6 worm cellular contexts compared by ENCODE assay signal in the genomic region with DNA sequence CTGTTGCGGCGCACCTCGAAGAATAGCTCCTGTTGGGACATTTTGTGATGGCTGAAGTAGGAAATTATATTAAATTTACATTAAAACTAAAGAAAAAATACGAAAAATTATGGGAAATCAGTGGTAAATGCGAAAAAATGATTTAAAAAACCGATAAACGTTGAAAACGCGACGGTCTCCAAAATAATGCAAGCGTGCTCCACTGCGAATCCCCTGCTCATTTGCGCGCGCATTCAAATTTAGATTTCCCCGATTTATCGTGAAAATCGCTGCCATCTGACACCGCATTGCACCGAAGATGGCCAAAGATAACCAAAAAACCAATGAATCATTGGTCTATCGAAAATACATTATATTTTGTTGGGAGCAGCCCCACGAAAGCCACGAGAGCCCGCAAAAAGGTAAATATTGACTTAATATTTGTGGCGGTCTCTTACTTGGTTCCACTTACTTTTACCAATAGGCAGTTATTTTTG.
TF ChIP-seq lines count a peak whose summit lies in the region.

A gene (minus strand): TSS at position 51 of the 476 bp plus-strand sequence.
A gene (plus strand): TSS at position 461 of the 476 bp plus-strand sequence.

TF ChIP-seq in whole organism, L1 larva, 84 proteins besides CTCF, POLR2A, EP300 and RAD21 (continued from another document and continues in another):
- no peak for TF ChIP-seq lir-3 (tag; optimal IDR thresholded peaks at IDR 0.05; lab: Kevin White, UChicago; ENCODE audit: poor library complexity)
- TF ChIP-seq C04F5.9 (tag; optimal IDR thresholded peaks at IDR 0.05; lab: Kevin White, UChicago), result peak; percentile 3
- peak; percentile 67 for TF ChIP-seq grh-1 (GFP tag; IDR thresholded peaks at IDR 0.05; lab: Robert Waterston, UW)
- peak; percentile 73 for TF ChIP-seq swsn-7 (tag; optimal IDR thresholded peaks at IDR 0.05; lab: Kevin White, UChicago)
- peak; percentile 29 for TF ChIP-seq snpc-4 (tag; optimal IDR thresholded peaks at IDR 0.05; lab: Kevin White, UChicago)
- TF ChIP-seq dsc-1 (tag; optimal IDR thresholded peaks at IDR 0.05; lab: Kevin White, UChicago), result peak; percentile 71
- TF ChIP-seq ceh-90 (tag; optimal IDR thresholded peaks at IDR 0.05; lab: Kevin White, UChicago), result no peak
- TF ChIP-seq F16B12.6 (tag; optimal IDR thresholded peaks at IDR 0.05; lab: Kevin White, UChicago), result peak; percentile 70
- peak; percentile 1 for TF ChIP-seq lin-39 (tag; optimal IDR thresholded peaks at IDR 0.05; lab: Kevin White, UChicago)
- TF ChIP-seq zip-4 (GFP tag; optimal IDR thresholded peaks at IDR 0.05; lab: Kevin White, UChicago), result no peak
- no peak for TF ChIP-seq ces-1 (GFP tag; optimal IDR thresholded peaks at IDR 0.05; lab: Kevin White, UChicago)
- TF ChIP-seq pqm-1 (tag; optimal IDR thresholded peaks at IDR 0.05; lab: Kevin White, UChicago), result no peak
- TF ChIP-seq elt-3 (tag; optimal IDR thresholded peaks at IDR 0.05; lab: Kevin White, UChicago), result peak in 2 of 6 experiments; percentile 8 to 30
- TF ChIP-seq mep-1 (tag; optimal IDR thresholded peaks at IDR 0.05; lab: Kevin White, UChicago), result peak; percentile 62
- TF ChIP-seq lin-13 (GFP tag; optimal IDR thresholded peaks at IDR 0.05; lab: Kevin White, UChicago), result peak; percentile 49
- peak; percentile 1 for TF ChIP-seq aly-2 (tag; optimal IDR thresholded peaks at IDR 0.05; lab: Kevin White, UChicago)
- TF ChIP-seq isw-1 (GFP tag; IDR thresholded peaks at IDR 0.05; lab: Robert Waterston, UW), result peak; percentile 67
- TF ChIP-seq aha-1 (tag; optimal IDR thresholded peaks at IDR 0.05; lab: Kevin White, UChicago), result no peak
- peak; percentile 92 for TF ChIP-seq nhr-77 (tag; optimal IDR thresholded peaks at IDR 0.05; lab: Kevin White, UChicago)
- no peak for TF ChIP-seq ama-1 (optimal IDR thresholded peaks at IDR 0.05; lab: Kevin White, UChicago)
- TF ChIP-seq efl-3 (GFP tag; optimal IDR thresholded peaks at IDR 0.05; lab: Kevin White, UChicago), result no peak

TF ChIP-seq in whole organism, L2 larva, 48 proteins besides CTCF, POLR2A, EP300 and RAD21 (continued from another document and continues in another):
- TF ChIP-seq skn-1 (tag; optimal IDR thresholded peaks at IDR 0.05; lab: Kevin White, UChicago), result no peak
- no peak for TF ChIP-seq zag-1 (tag; optimal IDR thresholded peaks at IDR 0.05; lab: Kevin White, UChicago)
- peak; percentile 65 for TF ChIP-seq sem-4 (tag; optimal IDR thresholded peaks at IDR 0.05; lab: Kevin White, UChicago)
- TF ChIP-seq elt-1 (tag; optimal IDR thresholded peaks at IDR 0.05; lab: Kevin White, UChicago), result no peak
- TF ChIP-seq ceh-82 (tag; optimal IDR thresholded peaks at IDR 0.05; lab: Kevin White, UChicago), result no peak
- peak; percentile 26 for TF ChIP-seq fos-1 (tag; optimal IDR thresholded peaks at IDR 0.05; lab: Kevin White, UChicago)
- TF ChIP-seq nhr-6 (tag; optimal IDR thresholded peaks at IDR 0.05; lab: Kevin White, UChicago), result no peak
- TF ChIP-seq gmeb-1 (tag; optimal IDR thresholded peaks at IDR 0.05; lab: Kevin White, UChicago), result peak; percentile 99
- TF ChIP-seq unc-55 (GFP tag; optimal IDR thresholded peaks at IDR 0.05; lab: Kevin White, UChicago), result peak; percentile 78
- peak; percentile 76 for TF ChIP-seq F13H6.1 (tag; optimal IDR thresholded peaks at IDR 0.05; lab: Kevin White, UChicago)
- TF ChIP-seq blmp-1 (tag; optimal IDR thresholded peaks at IDR 0.05; lab: Kevin White, UChicago; ENCODE audit: insufficient read depth), result no peak
- TF ChIP-seq mbf-1 (tag; optimal IDR thresholded peaks at IDR 0.05; lab: Kevin White, UChicago), result no peak
- no peak for TF ChIP-seq nhr-237 (tag; optimal IDR thresholded peaks at IDR 0.05; lab: Kevin White, UChicago)
- TF ChIP-seq lsy-2 (tag; optimal IDR thresholded peaks at IDR 0.05; lab: Kevin White, UChicago), result peak; percentile 21 to 78
- no peak for TF ChIP-seq ztf-1 (GFP tag; conservative IDR thresholded peaks at IDR 0.05; lab: Robert Waterston, UW)
- no peak for TF ChIP-seq ztf-11 (tag; optimal IDR thresholded peaks at IDR 0.05; lab: Kevin White, UChicago)
- TF ChIP-seq dmd-4 (tag; optimal IDR thresholded peaks at IDR 0.05; lab: Kevin White, UChicago), result no peak
- TF ChIP-seq Y55F3AM.14 (GFP tag; optimal IDR thresholded peaks at IDR 0.05; lab: Kevin White, UChicago), result no peak
- TF ChIP-seq ZK546.5 (tag; optimal IDR thresholded peaks at IDR 0.05; lab: Kevin White, UChicago), result no peak
- TF ChIP-seq mab-5 (tag; optimal IDR thresholded peaks at IDR 0.05; lab: Kevin White, UChicago), result peak; percentile 49
- TF ChIP-seq mdl-1 (tag; optimal IDR thresholded peaks at IDR 0.05; lab: Kevin White, UChicago), result no peak
- TF ChIP-seq nhr-129 (tag; optimal IDR thresholded peaks at IDR 0.05; lab: Kevin White, UChicago), result peak; percentile 56

TF ChIP-seq in whole organism, L3 larva, 47 proteins besides CTCF, POLR2A, EP300 and RAD21 (continued from another document):
- TF ChIP-seq skn-1 (tag; optimal IDR thresholded peaks at IDR 0.05; lab: Kevin White, UChicago), result peak; percentile 3
- peak; percentile 9 for TF ChIP-seq lin-39 (tag; optimal IDR thresholded peaks at IDR 0.05; lab: Kevin White, UChicago)
- TF ChIP-seq fos-1 (tag; optimal IDR thresholded peaks at IDR 0.05; lab: Kevin White, UChicago), result no peak
- peak; percentile 25 for TF ChIP-seq elt-2 (tag; optimal IDR thresholded peaks at IDR 0.05; lab: Kevin White, UChicago)
- peak; percentile 7 for TF ChIP-seq tbx-2 (tag; optimal IDR thresholded peaks at IDR 0.05; lab: Kevin White, UChicago)

TF ChIP-seq in whole organism, L4 larva, 104 proteins besides CTCF, POLR2A, EP300 and RAD21 (continued from another document):
- TF ChIP-seq dpl-1 (GFP tag; optimal IDR thresholded peaks at IDR 0.05; lab: Kevin White, UChicago) (peak; percentile 96), zag-1 (tag; optimal IDR thresholded peaks at IDR 0.05; lab: Kevin White, UChicago) (no peak), zfp-3 (GFP tag; conservative IDR thresholded peaks at IDR 0.05; lab: Robert Waterston, UW) (no peak), ceh-62 (tag; optimal IDR thresholded peaks at IDR 0.05; lab: Kevin White, UChicago) (no peak), daf-16 (GFP tag; optimal IDR thresholded peaks at IDR 0.05; lab: Kevin White, UChicago) (no peak), daf-16 (tag; optimal IDR thresholded peaks at IDR 0.05; lab: Kevin White, UChicago) (peak; percentile 3), mdt-29 (GFP tag; IDR thresholded peaks at IDR 0.05; lab: Robert Waterston, UW) (no peak), madf-9 (GFP tag; conservative IDR thresholded peaks at IDR 0.05; lab: Robert Waterston, UW) (0 out of 2 replicates have a peak, but pooled peaks have one; percentile 13), dmd-6 (GFP tag; IDR thresholded peaks at IDR 0.05; lab: Robert Waterston, UW) (no peak), nhr-102 (tag; optimal IDR thresholded peaks at IDR 0.05; lab: Kevin White, UChicago) (peak; percentile 50), nhr-6 (tag; optimal IDR thresholded peaks at IDR 0.05; lab: Kevin White, UChicago) (peak; percentile 29), nhr-77 (tag; optimal IDR thresholded peaks at IDR 0.05; lab: Kevin White, UChicago) (peak; percentile 31), dve-1 (tag; optimal IDR thresholded peaks at IDR 0.05; lab: Kevin White, UChicago; ENCODE audit: insufficient read depth) (peak; percentile 36), lim-7 (GFP tag; IDR thresholded peaks at IDR 0.05; lab: Robert Waterston, UW) (no peak), hlh-30 (tag; optimal IDR thresholded peaks at IDR 0.05; lab: Kevin White, UChicago; ENCODE audit: insufficient read depth) (peak; percentile 69), mes-2 (tag; optimal IDR thresholded peaks at IDR 0.05; lab: Kevin White, UChicago; ENCODE audit: poor library complexity, severe bottlenecking) (peak; percentile 69), nhr-28 (tag; optimal IDR thresholded peaks at IDR 0.05; lab: Kevin White, UChicago) (peak; percentile 43), hmg-1.1 (GFP tag; IDR thresholded peaks at IDR 0.05; lab: Robert Waterston, UW) (peak; percentile 59; the same call in 1 of the 2 replicates)

TF ChIP-seq in whole organism, late embryonic, 69 proteins besides CTCF, POLR2A, EP300 and RAD21 (continued from another document):
- TF ChIP-seq nfya-1 (tag; optimal IDR thresholded peaks at IDR 0.05; lab: Kevin White, UChicago) (peak; percentile 55), pros-1 (tag; optimal IDR thresholded peaks at IDR 0.05; lab: Kevin White, UChicago) (no peak), ets-4 (tag; optimal IDR thresholded peaks at IDR 0.05; lab: Kevin White, UChicago) (no peak), madf-2 (tag; optimal IDR thresholded peaks at IDR 0.05; lab: Kevin White, UChicago) (no peak), lin-11 (tag; optimal IDR thresholded peaks at IDR 0.05; lab: Kevin White, UChicago) (no peak), sdc-2 (tag; optimal IDR thresholded peaks at IDR 0.05; lab: Kevin White, UChicago) (no peak), hlh-30 (tag; optimal IDR thresholded peaks at IDR 0.05; lab: Kevin White, UChicago; ENCODE audit: insufficient read depth) (no peak), ceh-31 (tag; optimal IDR thresholded peaks at IDR 0.05; lab: Kevin White, UChicago) (peak; percentile 48), ttx-3 (tag; optimal IDR thresholded peaks at IDR 0.05; lab: Kevin White, UChicago) (no peak)

TF ChIP-seq in whole organism, young adult, 124 proteins besides CTCF, POLR2A, EP300 and RAD21 (continued from another document):
- TF ChIP-seq ztf-25 (GFP tag; IDR thresholded peaks at IDR 0.05; lab: Robert Waterston, UW), result no peak
- TF ChIP-seq ceh-58 (GFP tag; IDR thresholded peaks at IDR 0.05; lab: Robert Waterston, UW), result no peak
- TF ChIP-seq T07F8.4 (tag; optimal IDR thresholded peaks at IDR 0.05; lab: Kevin White, UChicago), result no peak
- TF ChIP-seq nhr-120 (GFP tag; IDR thresholded peaks at IDR 0.05; lab: Robert Waterston, UW), result no peak
- no peak for TF ChIP-seq Y56A3A.18 (GFP tag; IDR thresholded peaks at IDR 0.05; lab: Robert Waterston, UW)
- no peak for TF ChIP-seq B0035.1 (tag; optimal IDR thresholded peaks at IDR 0.05; lab: Kevin White, UChicago)
- TF ChIP-seq F37B4.10 (GFP tag; IDR thresholded peaks at IDR 0.05; lab: Robert Waterston, UW), result no peak
- peak; percentile 39 for TF ChIP-seq lin-40 (tag; optimal IDR thresholded peaks at IDR 0.05; lab: Kevin White, UChicago)
- TF ChIP-seq egl-44 (GFP tag; IDR thresholded peaks at IDR 0.05; lab: Robert Waterston, UW), result no peak
- no peak for TF ChIP-seq unc-130 (GFP tag; optimal IDR thresholded peaks at IDR 0.05; lab: Kevin White, UChicago)
- peak; percentile 19 for TF ChIP-seq tbp1 (GFP tag; optimal IDR thresholded peaks at IDR 0.05; lab: Kevin White, UChicago)
